Worm (Caenorhabditis elegans): Measurements from ENCODE around the gene cyp-33E3.

Gene cyp-33E3

ce11 chrIV:8618698-8619097 is 3.9 kb downstream of the cyp-33E3 start, which contains the start of gene F42A9.8 (continued):
- no peak for TF ChIP-seq pag-3 (tag; optimal IDR thresholded peaks at IDR 0.05; ENCODE audit: borderline replicate concordance, insufficient read depth)
- peak; percentile 6 for TF ChIP-seq nhr-20 (tag; optimal IDR thresholded peaks at IDR 0.05)
- peak in 1 of 3 experiments; percentile 30 for TF ChIP-seq dpl-1 (GFP tag; optimal IDR thresholded peaks at IDR 0.05)
- TF ChIP-seq lin-39 (tag; optimal IDR thresholded peaks at IDR 0.05), result no peak

DNA sequence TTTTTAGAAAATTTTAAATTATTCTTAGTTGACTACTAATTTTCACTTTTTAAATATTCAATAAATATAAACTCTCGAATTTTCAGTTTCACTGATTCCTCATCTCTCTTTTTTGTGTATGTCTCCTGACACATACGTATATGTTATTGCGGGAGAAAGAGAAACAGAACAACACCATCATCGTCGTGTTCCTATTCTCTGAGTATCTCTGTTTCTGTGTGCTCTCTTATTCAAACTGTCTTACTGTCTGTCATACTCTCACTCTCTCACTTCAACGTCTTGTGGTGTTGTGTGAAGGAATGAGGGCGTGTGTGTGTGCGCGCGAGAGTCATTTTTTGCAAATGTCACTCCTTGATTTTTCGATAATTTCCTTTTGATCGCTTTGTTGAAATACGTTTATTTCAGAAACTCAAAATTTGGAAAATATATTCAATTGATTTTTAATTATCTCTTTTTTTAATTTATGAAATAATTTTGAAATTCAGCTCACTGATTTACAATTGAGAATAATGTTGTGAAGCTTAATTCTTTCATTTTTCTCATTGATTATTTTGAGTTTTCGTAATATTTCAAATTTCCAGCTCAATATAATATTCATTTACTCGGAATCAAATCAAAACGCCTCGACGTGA is 5.4 kb downstream of the cyp-33E3 start, which contains the start of gene lin-49:
Gene lin-49, plus strand, starts transcription at position 582 of the 632 bp plus-strand sequence.
- TF ChIP-seq C16A3.4 (tag; optimal IDR thresholded peaks at IDR 0.05) (peak; percentile 60), nhr-90 (tag; optimal IDR thresholded peaks at IDR 0.05; ENCODE audit: poor library complexity) (peak; percentile 33), nhr-85 (tag) (peak; percentile 87), nhr-47 (tag; optimal IDR thresholded peaks at IDR 0.05) (peak; percentile 64), sox-4 (tag; optimal IDR thresholded peaks at IDR 0.05) (no peak), fkh-10 (GFP tag; optimal IDR thresholded peaks at IDR 0.05) (no peak), elt-3 (tag; optimal IDR thresholded peaks at IDR 0.05) (peak in 2 of 6 experiments; percentile 25 to 35), lin-13 (GFP tag; optimal IDR thresholded peaks at IDR 0.05) (peak; percentile 43), ets-5 (GFP tag; IDR thresholded peaks at IDR 0.05) (no peak), rnt-1 (tag; optimal IDR thresholded peaks at IDR 0.05) (peak; percentile 65), nhr-237 (tag; optimal IDR thresholded peaks at IDR 0.05) (no peak), mep-1 (tag; optimal IDR thresholded peaks at IDR 0.05) (peak; percentile 90), lir-3 (tag; optimal IDR thresholded peaks at IDR 0.05; ENCODE audit: poor library complexity) (peak; percentile 49), xbp-1 (tag; optimal IDR thresholded peaks at IDR 0.05) (peak; percentile 46), tbx-2 (tag; optimal IDR thresholded peaks at IDR 0.05) (peak; percentile 42), aly-2 (tag; optimal IDR thresholded peaks at IDR 0.05) (peak; percentile 28), ztf-4 (tag; optimal IDR thresholded peaks at IDR 0.05) (peak; percentile 42), snu-23 (GFP tag; optimal IDR thresholded peaks at IDR 0.05) (peak; percentile 80), lsy-2 (tag; optimal IDR thresholded peaks at IDR 0.05) (peak; percentile 32 to 75), ceh-82 (tag; optimal IDR thresholded peaks at IDR 0.05) (peak in 2 of 3 experiments; percentile 31 to 63), swsn-7 (tag; optimal IDR thresholded peaks at IDR 0.05) (peak; percentile 58), nhr-20 (tag; optimal IDR thresholded peaks at IDR 0.05) (peak; percentile 61), egl-13 (tag; optimal IDR thresholded peaks at IDR 0.05) (peak; percentile 17), blmp-1 (tag; optimal IDR thresholded peaks at IDR 0.05) (peak; percentile 86), mab-9 (GFP tag; IDR thresholded peaks at IDR 0.05) (no peak), dpl-1 (GFP tag; optimal IDR thresholded peaks at IDR 0.05) (peak; percentile 31 to 48 (median 44)), grh-1 (GFP tag; IDR thresholded peaks at IDR 0.05) (no peak), fkh-8 (tag; optimal IDR thresholded peaks at IDR 0.05) (peak; percentile 70), lin-35 (GFP tag; optimal IDR thresholded peaks at IDR 0.05) (peak; percentile 64 to 79), lin-15B (tag; optimal IDR thresholded peaks at IDR 0.05) (no peak), efl-1 (optimal IDR thresholded peaks at IDR 0.05) (peak; percentile 66 to 74), efl-1 (GFP tag; optimal IDR thresholded peaks at IDR 0.05 in 1 of 2) (peak; percentile 53 to 90), ceh-63 (GFP tag; optimal IDR thresholded peaks at IDR 0.05) (no peak), lin-14 (GFP tag; optimal IDR thresholded peaks at IDR 0.05) (peak; percentile 95), dsc-1 (tag; optimal IDR thresholded peaks at IDR 0.05) (peak; percentile 1), pag-3 (tag; optimal IDR thresholded peaks at IDR 0.05; ENCODE audit: borderline replicate concordance, insufficient read depth) (no peak), mdl-1 (tag; optimal IDR thresholded peaks at IDR 0.05) (peak in 1 of 2 experiments; percentile 57), fos-1 (tag; optimal IDR thresholded peaks at IDR 0.05) (peak; percentile 57), jun-1 (tag; optimal IDR thresholded peaks at IDR 0.05) (peak; percentile 9), irx-1 (tag; optimal IDR thresholded peaks at IDR 0.05) (peak; percentile 1), nhr-71 (tag; optimal IDR thresholded peaks at IDR 0.05) (peak; percentile 76)
